Fruit fly (Drosophila melanogaster): ENCODE measurements around the gene Synd.

- no peak for TF ChIP-seq CG8478 (optimal IDR thresholded peaks at IDR 0.05)
- TF ChIP-seq CTCF (optimal IDR thresholded peaks at IDR 0.05), result no peak
Observed at dm6 chr3R:20846316-20846715, 13.7 kb downstream of the Synd start.
